Fruit fly (Drosophila melanogaster): Measurements from ENCODE around the gene CheA84a.
A peak's percentile ranks its signal among the peaks of the same experiment; 100 is the strongest.

CheA84a gene

dm6 chr3R:8239472-8240301 lies 35.1 kb upstream of the CheA84a start (continued):
- peak; percentile 69 for TF ChIP-seq slou (GFP tag; optimal IDR thresholded peaks at IDR 0.05)
- peak; percentile 92 for TF ChIP-seq CG6765 (GFP tag; optimal IDR thresholded peaks at IDR 0.05)
- TF ChIP-seq CG10543 (GFP tag; optimal IDR thresholded peaks at IDR 0.05), result peak; percentile 95
- peak; percentile 52 for TF ChIP-seq CG8089 (GFP tag; optimal IDR thresholded peaks at IDR 0.05)
- TF ChIP-seq Xbp1 (GFP tag; optimal IDR thresholded peaks at IDR 0.05), result peak; percentile 87
- TF ChIP-seq zen (tag; optimal IDR thresholded peaks at IDR 0.05), result peak; percentile 66
- TF ChIP-seq h (optimal IDR thresholded peaks at IDR 0.05), result no peak
- TF ChIP-seq crp (GFP tag; optimal IDR thresholded peaks at IDR 0.05), result peak in 1 of 2 experiments; percentile 79
- no peak for TF ChIP-seq mirr (GFP tag; optimal IDR thresholded peaks at IDR 0.05)
- TF ChIP-seq sob (GFP tag; IDR thresholded peaks at IDR 0.05), result peak; percentile 72; the same call in 1 of the 2 replicates
- peak; percentile 68 for TF ChIP-seq Side (GFP tag; optimal IDR thresholded peaks at IDR 0.05)
- peak; percentile 83 for TF ChIP-seq Nf-YB (GFP tag; optimal IDR thresholded peaks at IDR 0.05)
- peak; percentile 84 for TF ChIP-seq ci (GFP tag; IDR thresholded peaks at IDR 0.05)
- peak; percentile 72 for TF ChIP-seq fu2 (GFP tag; optimal IDR thresholded peaks at IDR 0.05)
- TF ChIP-seq GATAe (GFP tag; conservative IDR thresholded peaks at IDR 0.05), result peak; percentile 47; the same call in 1 of the 2 replicates
- TF ChIP-seq CG3407 (GFP tag; optimal IDR thresholded peaks at IDR 0.05), result peak; percentile 80
- TF ChIP-seq Xrp1 (GFP tag; IDR thresholded peaks at IDR 0.05), result peak; percentile 75
- TF ChIP-seq prd (optimal IDR thresholded peaks at IDR 0.05), result no peak
- TF ChIP-seq prd (GFP tag; IDR thresholded peaks at IDR 0.05), result peak; percentile 73
- no peak for TF ChIP-seq CG6791 (GFP tag; IDR thresholded peaks at IDR 0.05; ENCODE audit: partially characterized antibody)
- TF ChIP-seq CG16863 (GFP tag; optimal IDR thresholded peaks at IDR 0.05), result peak; percentile 72
- TF ChIP-seq ems (GFP tag; optimal IDR thresholded peaks at IDR 0.05), result peak; percentile 52
- no peak for TF ChIP-seq CG2199 (GFP tag; IDR thresholded peaks at IDR 0.05)
- no peak for TF ChIP-seq pan (optimal IDR thresholded peaks at IDR 0.05)
- peak in 1 of 2 experiments; percentile 73 for TF ChIP-seq pan (GFP tag; optimal IDR thresholded peaks at IDR 0.05 in 1 of 2, IDR thresholded peaks at IDR 0.05 in 1 of 2)
- TF ChIP-seq Sry-β (GFP tag; optimal IDR thresholded peaks at IDR 0.05), result peak; percentile 73
- TF ChIP-seq kni (GFP tag; optimal IDR thresholded peaks at IDR 0.05), result peak; percentile 83
- no peak for TF ChIP-seq CG8290 (GFP tag; optimal IDR thresholded peaks at IDR 0.05)
- peak; percentile 57 to 70 for TF ChIP-seq CG8290 (tag; optimal IDR thresholded peaks at IDR 0.05)
- no peak for TF ChIP-seq nerfin-2 (GFP tag; IDR thresholded peaks at IDR 0.05; ENCODE audit: partially characterized antibody)
- peak; percentile 73 for TF ChIP-seq Deaf1 (tag; optimal IDR thresholded peaks at IDR 0.05)
- peak; percentile 83 for TF ChIP-seq CG13624 (GFP tag; optimal IDR thresholded peaks at IDR 0.05)
- peak; percentile 96 for TF ChIP-seq tio (GFP tag; optimal IDR thresholded peaks at IDR 0.05)
- TF ChIP-seq zf30C (GFP tag; optimal IDR thresholded peaks at IDR 0.05), result no peak
- peak; percentile 63 for TF ChIP-seq E2f2 (GFP tag; IDR thresholded peaks at IDR 0.05)
- TF ChIP-seq bsh (GFP tag; optimal IDR thresholded peaks at IDR 0.05), result peak; percentile 86 to 88
- TF ChIP-seq TFAM (GFP tag; optimal IDR thresholded peaks at IDR 0.05), result no peak
- TF ChIP-seq stc (GFP tag; IDR thresholded peaks at IDR 0.05), result peak; percentile 66
- no peak for TF ChIP-seq br (optimal IDR thresholded peaks at IDR 0.05)
- TF ChIP-seq wor (GFP tag; IDR thresholded peaks at IDR 0.05), result peak; percentile 43; the same call in 1 of the 2 replicates
- TF ChIP-seq CG30020 (tag; optimal IDR thresholded peaks at IDR 0.05), result peak; percentile 76
- TF ChIP-seq CG7839 (tag; optimal IDR thresholded peaks at IDR 0.05), result peak; percentile 94
- TF ChIP-seq Drgx (GFP tag; IDR thresholded peaks at IDR 0.05), result peak; percentile 73
- TF ChIP-seq CG15269 (tag; optimal IDR thresholded peaks at IDR 0.05), result peak; percentile 93
- TF ChIP-seq hb (GFP tag; IDR thresholded peaks at IDR 0.05; ENCODE audit: partially characterized antibody), result no peak
- TF ChIP-seq dm (GFP tag; optimal IDR thresholded peaks at IDR 0.05), result peak; percentile 56
- TF ChIP-seq zen2 (GFP tag; IDR thresholded peaks at IDR 0.05; ENCODE audit: partially characterized antibody), result no peak
- no peak for TF ChIP-seq ftz-f1 (GFP tag; optimal IDR thresholded peaks at IDR 0.05)
- peak; percentile 80 for TF ChIP-seq ind (GFP tag; optimal IDR thresholded peaks at IDR 0.05)
- TF ChIP-seq Nf-YA (GFP tag; IDR thresholded peaks at IDR 0.05), result peak; percentile 50; the same call in 1 of the 2 replicates
